Fruit fly (Drosophila melanogaster) Kc167 (cell line): ENCODE data around the gene CG43389.

Experiments
- Myc ChIP-seq: fragments of >200 bp; optimal IDR thresholded peaks from 2 replicates; lab custom pipeline; 2017; ENCODE audit warnings: missing external identifiers
- h ChIP-seq: fragments of >200 bp; optimal IDR thresholded peaks from 3 replicates; lab custom pipeline; 2018; ENCODE audit warnings: missing external identifiers
- insv ChIP-seq: fragments of >200 bp; optimal IDR thresholded peaks from 3 replicates; lab custom pipeline; 2018; ENCODE audit warnings: missing external identifiers
- psq ChIP-seq: fragments of >200 bp; optimal IDR thresholded peaks from 2 replicates; lab custom pipeline; 2017; ENCODE audit warnings: missing external identifiers
- ttk ChIP-seq: sonication (Bioruptor generic); optimal IDR thresholded peaks from 2 replicates; lab custom pipeline; 2017; ENCODE audit warnings: missing external identifiers

DNA sequence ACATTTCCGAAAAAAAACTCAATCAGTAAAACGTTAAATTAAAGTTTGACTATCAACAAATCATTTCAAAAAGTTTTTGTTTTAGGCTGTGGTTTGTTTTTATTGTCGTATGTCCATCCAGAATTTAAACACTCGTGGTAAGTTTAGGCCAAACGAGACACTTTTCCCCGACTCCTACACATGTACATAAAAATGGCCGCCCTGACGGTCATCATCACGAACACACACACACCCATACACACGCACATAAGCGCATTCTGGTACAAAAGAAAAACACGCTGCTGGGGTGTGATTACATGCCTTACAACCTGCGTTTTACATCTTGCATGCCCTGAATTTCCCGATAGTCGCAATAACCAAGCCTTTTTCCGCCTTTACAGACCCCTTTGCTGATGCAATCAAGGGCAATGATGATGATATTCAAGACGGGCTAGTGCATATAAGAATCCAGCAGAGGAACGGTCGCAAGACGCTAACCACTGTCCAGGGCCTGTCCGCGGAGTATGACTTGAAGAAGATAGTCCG lies 24.4 kb upstream of the CG43389 start:
- no peak for TF ChIP-seq Myc (lab: Kevin White, UChicago)
- TF ChIP-seq ttk: no peak
- no peak for TF ChIP-seq h (lab: Kevin White, UChicago)
- no peak for TF ChIP-seq psq (lab: Kevin White, UChicago)
- no peak for TF ChIP-seq insv (lab: Kevin White, UChicago)
